Fruit fly (Drosophila melanogaster) whole organism, embryonic: ENCODE data around the gene CG14356.

Source experiments
- Atf-2 ChIP-seq: fragments of 200-800 bp; sonication (Bioruptor generic); optimal IDR thresholded peaks from 2 replicates; lab custom pipeline; 2016; ENCODE audit warnings: missing biosample characterization, missing genetic modification characterization
- Blimp-1 ChIP-seq: fragments of 200-800 bp; sonication (Bioruptor generic); optimal IDR thresholded peaks from 3 replicates; lab custom pipeline; 2018; ENCODE audit warnings: missing biosample characterization, missing genetic modification characterization, mild to moderate bottlenecking, moderate library complexity, missing genetic modification reagents
- BtbVII ChIP-seq: fragments of 200-800 bp; sonication (Bioruptor generic); optimal IDR thresholded peaks from 3 replicates; lab custom pipeline; 2017; ENCODE audit warnings: missing biosample characterization, mild to moderate bottlenecking, missing genetic modification characterization
- CG10267 ChIP-seq: fragments of 200-800 bp; sonication (Bioruptor generic); optimal IDR thresholded peaks from 2 replicates; lab custom pipeline; 2018; ENCODE audit warnings: missing biosample characterization, mild to moderate bottlenecking, missing genetic modification characterization, moderate library complexity
- CG12391 ChIP-seq: fragments of 200-800 bp; sonication (Bioruptor generic); optimal IDR thresholded peaks from 3 replicates; lab custom pipeline; 2018; ENCODE audit warnings: missing biosample characterization, mild to moderate bottlenecking, missing genetic modification characterization, moderate library complexity
- CG13624 ChIP-seq: fragments of 200-800 bp; sonication (Bioruptor generic); optimal IDR thresholded peaks from 2 replicates; lab custom pipeline; 2016; ENCODE audit warnings: missing biosample characterization, missing genetic modification characterization
- CG13775 ChIP-seq: fragments of 200-800 bp; sonication (Bioruptor generic); optimal IDR thresholded peaks from 3 replicates; lab custom pipeline; 2017; ENCODE audit warnings: missing biosample characterization, mild to moderate bottlenecking, missing genetic modification characterization
- CG13894 ChIP-seq: fragments of 200-800 bp; sonication (Bioruptor generic); optimal IDR thresholded peaks from 3 replicates; lab custom pipeline; 2018; ENCODE audit warnings: missing biosample characterization, mild to moderate bottlenecking, missing genetic modification characterization, moderate library complexity
- CG17802 ChIP-seq: fragments of 200-800 bp; sonication (Bioruptor generic); optimal IDR thresholded peaks from 2 replicates; lab custom pipeline; 2018; ENCODE audit warnings: missing biosample characterization, mild to moderate bottlenecking, missing genetic modification characterization, moderate library complexity
- CG18599 ChIP-seq: fragments of 200-800 bp; sonication (Bioruptor generic); optimal IDR thresholded peaks from 3 replicates; lab custom pipeline; 2017; ENCODE audit warnings: missing biosample characterization, missing genetic modification characterization, mild to moderate bottlenecking, moderate library complexity, missing genetic modification reagents
- CG2120 ChIP-seq: fragments of 200-800 bp; sonication (Bioruptor generic); optimal IDR thresholded peaks from 3 replicates; lab custom pipeline; 2016; ENCODE audit warnings: missing biosample characterization, missing genetic modification characterization
- CG30431 ChIP-seq: fragments of 200-800 bp; sonication (Bioruptor generic); optimal IDR thresholded peaks from 2 replicates; lab custom pipeline; 2017; ENCODE audit warnings: missing biosample characterization, missing genetic modification characterization
- CG4707 ChIP-seq: fragments of 200-800 bp; sonication (Bioruptor generic); optimal IDR thresholded peaks from 2 replicates; lab custom pipeline; 2018; ENCODE audit warnings: missing biosample characterization, mild to moderate bottlenecking, missing genetic modification characterization, moderate library complexity
- CG5953 ChIP-seq: fragments of 200-800 bp; sonication (Bioruptor generic); IDR thresholded peaks from 2 replicates; pipeline ENCODE4 v1.3.6; 2022; ENCODE audit warnings: missing biosample characterization, missing genetic modification characterization
- CG6272 ChIP-seq: fragments of 200-800 bp; sonication (Bioruptor generic); IDR thresholded peaks from 2 replicates; pipeline ENCODE4 v1.3.6; 2022; ENCODE audit warnings: missing biosample characterization, missing genetic modification characterization
- CG8281 ChIP-seq: fragments of 200-800 bp; sonication (Bioruptor generic); optimal IDR thresholded peaks from 2 replicates; lab custom pipeline; 2018; ENCODE audit warnings: missing biosample characterization, mild to moderate bottlenecking, missing genetic modification characterization, moderate library complexity
- CG8388 ChIP-seq: fragments of 200-800 bp; sonication (Bioruptor generic); optimal IDR thresholded peaks from 2 replicates; lab custom pipeline; 2019; ENCODE audit warnings: missing biosample characterization, mild to moderate bottlenecking, missing genetic modification characterization, moderate library complexity
- CG9876 ChIP-seq: fragments of 200-800 bp; sonication (Bioruptor generic); optimal IDR thresholded peaks from 2 replicates; lab custom pipeline; 2016; ENCODE audit warnings: missing biosample characterization, missing genetic modification characterization
- CHES-1-like ChIP-seq: fragments of 200-800 bp; sonication (Bioruptor generic); optimal IDR thresholded peaks from 2 replicates; lab custom pipeline; 2016; ENCODE audit warnings: missing biosample characterization, missing genetic modification characterization
- Dip3 ChIP-seq: fragments of 200-800 bp; sonication (Bioruptor generic); optimal IDR thresholded peaks from 3 replicates; lab custom pipeline; 2016; ENCODE audit warnings: missing biosample characterization, missing genetic modification characterization
- Kr ChIP-seq: fragments of 200-800 bp; sonication (Bioruptor generic); optimal IDR thresholded peaks from 2 replicates; lab custom pipeline; 2017; ENCODE audit warnings: missing biosample characterization, mild to moderate bottlenecking, missing genetic modification characterization
- NC2β ChIP-seq: fragments of 200-800 bp; sonication (Bioruptor generic); optimal IDR thresholded peaks from 2 replicates; lab custom pipeline; 2016; ENCODE audit warnings: missing biosample characterization, missing genetic modification characterization
- Nf-YA ChIP-seq: fragments of 200-800 bp; sonication (Bioruptor generic); IDR thresholded peaks from 2 replicates; pipeline ENCODE4 v1.3.6; 2022; ENCODE audit warnings: missing biosample characterization, missing genetic modification characterization
- Opbp ChIP-seq: fragments of 200-800 bp; sonication (Bioruptor generic); IDR thresholded peaks from 3 replicates; pipeline ENCODE4 v1.3.6; 2022; ENCODE audit warnings: missing biosample characterization, missing genetic modification characterization; ENCODE audit not compliant: partially characterized antibody
- PHDP ChIP-seq: fragments of 200-800 bp; sonication (Bioruptor generic); optimal IDR thresholded peaks from 3 replicates; lab custom pipeline; 2018; ENCODE audit warnings: missing biosample characterization, mild to moderate bottlenecking, missing genetic modification characterization, moderate library complexity
- Ptx1 ChIP-seq: fragments of 200-800 bp; sonication (Bioruptor generic); IDR thresholded peaks from 2 replicates; pipeline ENCODE4 v1.3.6; 2022; ENCODE audit warnings: missing biosample characterization, missing genetic modification characterization
- Ravus ChIP-seq: fragments of 200-800 bp; sonication (Bioruptor generic); IDR thresholded peaks from 2 replicates; pipeline ENCODE4 v1.3.6; 2022; ENCODE audit warnings: missing biosample characterization, missing genetic modification characterization
- Six4 ChIP-seq: fragments of 200-800 bp; sonication (Bioruptor generic); optimal IDR thresholded peaks from 2 replicates; lab custom pipeline; 2016; ENCODE audit warnings: missing biosample characterization, missing genetic modification characterization
- Xrp1 ChIP-seq: fragments of 200-800 bp; sonication (Bioruptor generic); IDR thresholded peaks from 2 replicates; pipeline ENCODE4 v1.3.6; 2022; ENCODE audit warnings: missing biosample characterization, missing genetic modification characterization
- bab2 ChIP-seq: fragments of 200-800 bp; sonication (Bioruptor generic); optimal IDR thresholded peaks from 2 replicates; lab custom pipeline; 2016; ENCODE audit warnings: missing biosample characterization, missing genetic modification characterization
- br ChIP-seq: fragments of >200 bp; optimal IDR thresholded peaks from 2 replicates; lab custom pipeline; 2017
- chinmo ChIP-seq: fragments of 200-800 bp; sonication (Bioruptor generic); IDR thresholded peaks from 4 replicates; pipeline ENCODE4 v1.3.6; 2022; ENCODE audit warnings: missing biosample characterization, missing genetic modification characterization; ENCODE audit not compliant: partially characterized antibody
- ci ChIP-seq: fragments of 200-800 bp; sonication (Bioruptor generic); IDR thresholded peaks from 3 replicates; pipeline ENCODE4 v1.3.6; 2022; ENCODE audit warnings: missing biosample characterization, missing genetic modification characterization
- corto ChIP-seq: fragments of 200-800 bp; sonication (Bioruptor generic); optimal IDR thresholded peaks from 2 replicates; lab custom pipeline; 2016; ENCODE audit warnings: missing biosample characterization, mild to moderate bottlenecking, missing genetic modification characterization, moderate library complexity
- dan ChIP-seq: fragments of 200-800 bp; sonication (Bioruptor generic); IDR thresholded peaks from 2 replicates; pipeline ENCODE4 v1.3.6; 2022; ENCODE audit warnings: missing biosample characterization, missing genetic modification characterization
- en ChIP-seq: fragments of 200-800 bp; sonication (Bioruptor generic); optimal IDR thresholded peaks from 2 replicates; lab custom pipeline; 2016; ENCODE audit warnings: missing biosample characterization, missing genetic modification characterization
- ewg ChIP-seq: fragments of 200-800 bp; sonication (Bioruptor generic); optimal IDR thresholded peaks from 3 replicates; lab custom pipeline; 2017; ENCODE audit warnings: mild to moderate bottlenecking, missing biosample characterization, missing genetic modification reagents, missing genetic modification characterization
- gcm ChIP-seq: fragments of 200-800 bp; sonication (Bioruptor generic); optimal IDR thresholded peaks from 2 replicates; lab custom pipeline; 2019; ENCODE audit warnings: missing biosample characterization, mild to moderate bottlenecking, missing genetic modification characterization, moderate library complexity
- jigr1 ChIP-seq: fragments of 200-800 bp; sonication (Bioruptor generic); IDR thresholded peaks from 3 replicates; pipeline ENCODE4 v1.3.6; 2022; ENCODE audit warnings: missing biosample characterization, missing genetic modification characterization
- lilli ChIP-seq: fragments of 200-800 bp; sonication (Bioruptor generic); optimal IDR thresholded peaks from 3 replicates; lab custom pipeline; 2016; ENCODE audit warnings: missing biosample characterization, missing genetic modification characterization
- lov ChIP-seq, 2 experiments: fragments of 200-800 bp in 1 of 2; fragments of >200 bp in 1 of 2; sonication (Bioruptor generic) in 1 of 2; IDR thresholded peaks in 1 of 2; optimal IDR thresholded peaks in 1 of 2; 2 replicates in 1 of 2; 3 replicates in 1 of 2; pipeline versions ENCODE4 v1.3.6 to Lab custom; 2017 to 2022; ENCODE audit warnings: missing biosample characterization in 1 of 2, missing genetic modification characterization in 1 of 2
- phol ChIP-seq: fragments of 200-800 bp; sonication (Bioruptor generic); optimal IDR thresholded peaks from 3 replicates; lab custom pipeline; 2018; ENCODE audit warnings: missing biosample characterization, mild to moderate bottlenecking, missing genetic modification characterization, moderate library complexity
- pros ChIP-seq: fragments of 200-800 bp; sonication (Bioruptor generic); optimal IDR thresholded peaks from 3 replicates; lab custom pipeline; 2019; ENCODE audit warnings: missing biosample characterization, mild to moderate bottlenecking, missing genetic modification characterization, moderate library complexity
- run ChIP-seq: fragments of 200-800 bp; sonication (Bioruptor generic); optimal IDR thresholded peaks from 3 replicates; lab custom pipeline; 2018; ENCODE audit warnings: missing biosample characterization, mild to moderate bottlenecking, missing genetic modification characterization
- stc ChIP-seq: fragments of 200-800 bp; sonication (Bioruptor generic); IDR thresholded peaks from 2 replicates; pipeline ENCODE4 v1.3.6; 2022; ENCODE audit warnings: missing biosample characterization, missing genetic modification characterization
- stwl ChIP-seq: fragments of 200-800 bp; sonication (Bioruptor generic); optimal IDR thresholded peaks from 3 replicates; lab custom pipeline; 2018; ENCODE audit warnings: missing biosample characterization, mild to moderate bottlenecking, missing genetic modification characterization, moderate library complexity
- tll ChIP-seq, 2 experiments: fragments of 200-800 bp in 1 of 2; fragments of >200 bp in 1 of 2; sonication (Bioruptor generic) in 1 of 2; optimal IDR thresholded peaks; 2 replicates each; lab custom pipeline; 2017 to 2019; ENCODE audit warnings: missing biosample characterization in 2 of 2, missing genetic modification characterization in 2 of 2, mild to moderate bottlenecking in 1 of 2, moderate library complexity in 1 of 2
- vfl ChIP-seq: fragments of 200-800 bp; sonication (Bioruptor generic); optimal IDR thresholded peaks from 2 replicates; lab custom pipeline; 2016; ENCODE audit warnings: missing biosample characterization, missing genetic modification characterization

CG14356 gene

dm6 chr3R:14088887-14089567 lies 42.8 kb downstream of the CG14356 start, which contains the start of gene Npc2b (continued):
- TF ChIP-seq Atf-2 (GFP tag; lab: Kevin White, UChicago), result peak; percentile 34
- TF ChIP-seq stc (GFP tag; lab: Robert Waterston, UW), result peak; percentile 9; the same call in 1 of the 2 replicates
- peak; percentile 20 for TF ChIP-seq vfl
- peak; percentile 74 for TF ChIP-seq CG2120 (GFP tag; lab: Kevin White, UChicago)
- peak; percentile 12 for TF ChIP-seq ewg (GFP tag; lab: Kevin White, UChicago)
- TF ChIP-seq dan, result no peak
- peak; percentile 39 for TF ChIP-seq CG10267
- TF ChIP-seq CG4707, result no peak
- TF ChIP-seq CG13624, result peak; percentile 63
- peak; percentile 39 for TF ChIP-seq phol (tag; lab: Kevin White, UChicago)
- no peak for TF ChIP-seq CG30431
- no peak for TF ChIP-seq corto
- TF ChIP-seq CG8388 (GFP tag; lab: Kevin White, UChicago), result peak; percentile 40
- TF ChIP-seq Ptx1 (GFP tag; lab: Robert Waterston, UW), result peak; percentile 44; the same call in 1 of the 2 replicates
- no peak for TF ChIP-seq tll (GFP tag; optimal IDR thresholded peaks at IDR 0.05; lab: Kevin White, UChicago)
- TF ChIP-seq ci (GFP tag; lab: Robert Waterston, UW), result peak; percentile 55; the same call in 2 of the 3 replicates
- peak; percentile 46 for TF ChIP-seq NC2β
- TF ChIP-seq chinmo (GFP tag; lab: Robert Waterston, UW), result no peak
- peak; percentile 34 for TF ChIP-seq CG18599 (GFP tag; lab: Kevin White, UChicago)
- peak; percentile 65; the same call in 2 of the 3 replicates for TF ChIP-seq Opbp
- peak; percentile 4 for TF ChIP-seq CG13775
- peak; percentile 50 for TF ChIP-seq Dip3 (GFP tag; lab: Kevin White, UChicago)
- TF ChIP-seq br, result no peak
- TF ChIP-seq CHES-1-like (GFP tag; lab: Kevin White, UChicago), result peak; percentile 38
- peak; percentile 4 for TF ChIP-seq gcm
- TF ChIP-seq CG5953 (GFP tag; lab: Robert Waterston, UW), result no peak
- TF ChIP-seq pros, result no peak
- TF ChIP-seq bab2 (GFP tag; lab: Kevin White, UChicago), result peak; percentile 47
- TF ChIP-seq CG17802 (tag; lab: Kevin White, UChicago), result peak; percentile 39
- peak; percentile 32 for TF ChIP-seq BtbVII (GFP tag; lab: Kevin White, UChicago)
- TF ChIP-seq lov (optimal IDR thresholded peaks at IDR 0.05; lab: Kevin White, UChicago), result no peak
- TF ChIP-seq lov (GFP tag; IDR thresholded peaks at IDR 0.05; lab: Robert Waterston, UW), result 0 out of 3 replicates have a peak, but pooled peaks have one; percentile 3
- TF ChIP-seq Kr, result no peak
- TF ChIP-seq run (tag; lab: Kevin White, UChicago), result peak; percentile 4
- no peak for TF ChIP-seq Nf-YA
- TF ChIP-seq CG13894, result peak; percentile 49
- TF ChIP-seq Six4, result peak; percentile 7
- TF ChIP-seq jigr1 (GFP tag; lab: Robert Waterston, UW), result 0 out of 3 replicates have a peak, but pooled peaks have one; percentile 7
- peak; percentile 76 for TF ChIP-seq lilli (GFP tag; lab: Kevin White, UChicago)
- peak; percentile 68 for TF ChIP-seq CG12391 (tag; lab: Kevin White, UChicago)
- peak; percentile 85 for TF ChIP-seq stwl (tag; lab: Kevin White, UChicago)
- TF ChIP-seq Blimp-1 (GFP tag; lab: Kevin White, UChicago), result peak; percentile 68
- TF ChIP-seq CG8281 (tag; lab: Kevin White, UChicago), result no peak
- TF ChIP-seq Ravus, result no peak
- TF ChIP-seq CG9876 (GFP tag; lab: Kevin White, UChicago), result peak; percentile 56
- peak; percentile 54 for TF ChIP-seq en (GFP tag; lab: Kevin White, UChicago)
- TF ChIP-seq PHDP, result peak; percentile 65
- 0 out of 2 replicates have a peak, but pooled peaks have one; percentile 30 for TF ChIP-seq CG6272 (GFP tag; lab: Robert Waterston, UW)
- peak; percentile 52 for TF ChIP-seq Xrp1 (GFP tag; lab: Robert Waterston, UW)
